Fruit fly (Drosophila melanogaster) whole organism, pupa: ENCODE results near the gene CG14958.

ENCODE experiments used
- CG10348 ChIP-seq: fragments of 200-800 bp; sonication (Bioruptor generic); IDR thresholded peaks from 2 replicates; pipeline ENCODE4 v1.3.6; 2022; ENCODE audit warnings: missing biosample characterization, missing genetic modification characterization
- CG13204 ChIP-seq: fragments of 200-800 bp; sonication (Bioruptor generic); optimal IDR thresholded peaks from 2 replicates; lab custom pipeline; 2018; ENCODE audit warnings: missing biosample characterization, mild to moderate bottlenecking, missing genetic modification characterization, moderate library complexity
- CG14655 ChIP-seq: fragments of 200-800 bp; sonication (Bioruptor generic); optimal IDR thresholded peaks from 3 replicates; lab custom pipeline; 2017; ENCODE audit warnings: mild to moderate bottlenecking, missing biosample characterization, missing genetic modification reagents, missing genetic modification characterization
- CG17806 ChIP-seq: fragments of 200-800 bp; sonication (Bioruptor generic); optimal IDR thresholded peaks from 2 replicates; lab custom pipeline; 2018; ENCODE audit warnings: missing biosample characterization, mild to moderate bottlenecking, missing genetic modification characterization, moderate library complexity
- CG34367 ChIP-seq: fragments of 200-800 bp; sonication (Bioruptor generic); optimal IDR thresholded peaks from 2 replicates; lab custom pipeline; 2018; ENCODE audit warnings: missing biosample characterization, mild to moderate bottlenecking, missing genetic modification characterization
- CG4496 ChIP-seq: fragments of 200-800 bp; sonication (Bioruptor generic); IDR thresholded peaks from 3 replicates; pipeline ENCODE4 v1.3.6; 2022; ENCODE audit warnings: missing biosample characterization, missing genetic modification characterization
- CG8159 ChIP-seq: fragments of 200-800 bp; sonication (Bioruptor generic); optimal IDR thresholded peaks from 3 replicates; lab custom pipeline; 2018; ENCODE audit warnings: missing biosample characterization, mild to moderate bottlenecking, missing genetic modification characterization, moderate library complexity
- CG8301 ChIP-seq: fragments of 200-800 bp; sonication (Bioruptor generic); optimal IDR thresholded peaks from 2 replicates; lab custom pipeline; 2018; ENCODE audit warnings: missing biosample characterization, mild to moderate bottlenecking, missing genetic modification characterization
- CG9948 ChIP-seq: fragments of 200-800 bp; sonication (Bioruptor generic); optimal IDR thresholded peaks from 2 replicates; lab custom pipeline; 2018; ENCODE audit warnings: missing biosample characterization, mild to moderate bottlenecking, missing genetic modification characterization, moderate library complexity
- EcR ChIP-seq: fragments of 200-800 bp; sonication (Bioruptor generic); optimal IDR thresholded peaks from 3 replicates; lab custom pipeline; 2019; ENCODE audit warnings: missing biosample characterization, missing genetic modification characterization, mild to moderate bottlenecking, moderate library complexity, missing genetic modification reagents
- Ets98B ChIP-seq: fragments of 200-800 bp; sonication (Bioruptor generic); IDR thresholded peaks from 2 replicates; pipeline ENCODE4 v1.3.6; 2022; ENCODE audit warnings: missing biosample characterization, missing genetic modification characterization
- Pif1A ChIP-seq: fragments of 200-800 bp; sonication (Bioruptor generic); optimal IDR thresholded peaks from 3 replicates; lab custom pipeline; 2016; ENCODE audit warnings: missing biosample characterization, missing genetic modification characterization
- Snoo ChIP-seq: fragments of 200-800 bp; sonication (Bioruptor generic); optimal IDR thresholded peaks from 3 replicates; lab custom pipeline; 2017; ENCODE audit warnings: missing biosample characterization, mild to moderate bottlenecking, missing genetic modification characterization, inconsistent platforms
- fd96Ca ChIP-seq: fragments of 200-800 bp; sonication (Bioruptor generic); IDR thresholded peaks from 3 replicates; pipeline ENCODE4 v1.3.6; 2022; ENCODE audit warnings: missing biosample characterization, missing genetic modification characterization

- TF ChIP-seq CG10348 (GFP tag; lab: Robert Waterston, UW), result no peak
- TF ChIP-seq EcR (GFP tag; lab: Kevin White, UChicago), result no peak
- no peak for TF ChIP-seq CG9948
- TF ChIP-seq CG13204, result no peak
- TF ChIP-seq CG34367 (tag; lab: Kevin White, UChicago), result no peak
- no peak for TF ChIP-seq Ets98B
- TF ChIP-seq CG8301 (tag; lab: Kevin White, UChicago), result no peak
- TF ChIP-seq Snoo, result no peak
- no peak for TF ChIP-seq CG8159 (tag; lab: Kevin White, UChicago)
- TF ChIP-seq CG17806 (tag; lab: Kevin White, UChicago), result no peak
- no peak for TF ChIP-seq Pif1A (GFP tag; lab: Kevin White, UChicago)
- TF ChIP-seq CG14655 (GFP tag; lab: Kevin White, UChicago), result no peak
- TF ChIP-seq CG4496 (GFP tag; lab: Robert Waterston, UW), result no peak
- TF ChIP-seq fd96Ca (GFP tag; lab: Robert Waterston, UW), result no peak
Observed at dm6 chr3L:3187263-3187662, 2.5 kb upstream of the CG14958 start, which contains the start of gene CG14957.
